Fruit fly (Drosophila melanogaster) whole organism, prepupa: ENCODE results near the gene CG10336.
A peak's percentile ranks its signal among the peaks of the same experiment; 100 is the strongest.

Experiments used
- Blimp-1 ChIP-seq: fragments of 200-800 bp; sonication (Bioruptor generic); optimal IDR thresholded peaks from 3 replicates; lab custom pipeline; 2017; ENCODE audit warnings: missing biosample characterization, missing genetic modification characterization, mild to moderate bottlenecking, moderate library complexity, missing genetic modification reagents
- CG10631 ChIP-seq: fragments of 200-800 bp; sonication (Bioruptor generic); optimal IDR thresholded peaks from 2 replicates; lab custom pipeline; 2016; ENCODE audit warnings: missing biosample characterization, missing genetic modification characterization
- CG11294 ChIP-seq: fragments of 200-800 bp; sonication (Bioruptor generic); IDR thresholded peaks from 2 replicates; pipeline ENCODE4 v1.3.6; 2022; ENCODE audit warnings: missing biosample characterization, missing genetic modification characterization
- CG11762 ChIP-seq: fragments of 200-800 bp; sonication (Bioruptor generic); optimal IDR thresholded peaks from 3 replicates; lab custom pipeline; 2016; ENCODE audit warnings: missing biosample characterization, missing genetic modification characterization; ENCODE audit not compliant: insufficient read depth
- CG15336 ChIP-seq: fragments of 200-800 bp; sonication (Bioruptor generic); IDR thresholded peaks from 2 replicates; pipeline ENCODE4 v1.3.6; 2022; ENCODE audit warnings: missing biosample characterization, missing genetic modification characterization
- CG1621 ChIP-seq: fragments of 200-800 bp; sonication (Bioruptor generic); optimal IDR thresholded peaks from 3 replicates; lab custom pipeline; 2018; ENCODE audit warnings: missing biosample characterization, mild to moderate bottlenecking, missing genetic modification characterization
- CG16779 ChIP-seq: fragments of 200-800 bp; sonication (Bioruptor generic); optimal IDR thresholded peaks from 3 replicates; lab custom pipeline; 2017; ENCODE audit warnings: missing biosample characterization, mild to moderate bottlenecking, missing genetic modification characterization
- CG3032 ChIP-seq: fragments of 200-800 bp; optimal IDR thresholded peaks from 2 replicates; lab custom pipeline; 2019; ENCODE audit warnings: missing biosample characterization, mild to moderate bottlenecking, missing genetic modification characterization, moderate library complexity
- CG31627 ChIP-seq: fragments of 200-800 bp; sonication (Bioruptor generic); optimal IDR thresholded peaks from 3 replicates; lab custom pipeline; 2016; ENCODE audit warnings: missing biosample characterization, missing genetic modification characterization
- CG32006 ChIP-seq: fragments of 200-800 bp; sonication (Bioruptor generic); optimal IDR thresholded peaks from 3 replicates; lab custom pipeline; 2017; ENCODE audit warnings: missing biosample characterization, mild to moderate bottlenecking, missing genetic modification characterization
- CG4318 ChIP-seq: fragments of 200-800 bp; sonication (Bioruptor generic); optimal IDR thresholded peaks from 3 replicates; lab custom pipeline; 2017; ENCODE audit warnings: missing biosample characterization, mild to moderate bottlenecking, missing genetic modification characterization
- CG6163 ChIP-seq: fragments of 200-800 bp; sonication (Bioruptor generic); IDR thresholded peaks from 3 replicates; pipeline ENCODE4 v1.3.6; 2022; ENCODE audit warnings: missing biosample characterization, missing genetic modification characterization
- CG6808 ChIP-seq: fragments of 200-800 bp; sonication (Bioruptor generic); optimal IDR thresholded peaks from 3 replicates; lab custom pipeline; 2017; ENCODE audit warnings: missing biosample characterization, missing genetic modification characterization, mild to moderate bottlenecking, moderate library complexity, missing genetic modification reagents
- CG6854 ChIP-seq: fragments of 200-800 bp; sonication (Bioruptor generic); optimal IDR thresholded peaks from 2 replicates; lab custom pipeline; 2017; ENCODE audit warnings: missing biosample characterization, mild to moderate bottlenecking, missing genetic modification characterization
- CG7368 ChIP-seq: fragments of 200-800 bp; sonication (Bioruptor generic); optimal IDR thresholded peaks from 3 replicates; lab custom pipeline; 2016; ENCODE audit warnings: missing biosample characterization, missing genetic modification characterization
- CG8119 ChIP-seq: fragments of 200-800 bp; sonication (Bioruptor generic); IDR thresholded peaks from 3 replicates; pipeline ENCODE4 v1.3.6; 2022; ENCODE audit warnings: missing biosample characterization, missing genetic modification characterization
- CG8319 ChIP-seq: fragments of 200-800 bp; sonication (Bioruptor generic); optimal IDR thresholded peaks from 3 replicates; lab custom pipeline; 2016; ENCODE audit warnings: missing biosample characterization, missing genetic modification characterization
- CG8632 ChIP-seq: fragments of 200-800 bp; sonication (Bioruptor generic); optimal IDR thresholded peaks from 3 replicates; lab custom pipeline; 2016; ENCODE audit warnings: missing biosample characterization, missing genetic modification characterization
- CG9139 ChIP-seq: fragments of 200-800 bp; sonication (Bioruptor generic); optimal IDR thresholded peaks from 3 replicates; lab custom pipeline; 2017; ENCODE audit warnings: missing biosample characterization, mild to moderate bottlenecking, missing genetic modification characterization
- Eip78C ChIP-seq: fragments of 200-800 bp; sonication (Bioruptor generic); peaks from one replicate; lab custom pipeline; 2016; ENCODE audit warnings: missing biosample characterization, missing genetic modification characterization
- Eip93F ChIP-seq: fragments of 200-800 bp; sonication (Bioruptor generic); optimal IDR thresholded peaks from 2 replicates; lab custom pipeline; 2016; ENCODE audit warnings: missing biosample characterization, mild to moderate bottlenecking, missing genetic modification characterization
- Ets21C ChIP-seq: fragments of 200-800 bp; sonication (Bioruptor generic); optimal IDR thresholded peaks from 3 replicates; lab custom pipeline; 2016; ENCODE audit warnings: missing biosample characterization, missing genetic modification characterization
- Hr38 ChIP-seq: sonication (Bioruptor generic); optimal IDR thresholded peaks from 2 replicates; lab custom pipeline; 2016; ENCODE audit warnings: missing biosample characterization, missing genetic modification characterization
- Hr39 ChIP-seq: fragments of 200-800 bp; sonication (Bioruptor generic); optimal IDR thresholded peaks from 2 replicates; lab custom pipeline; 2016; ENCODE audit warnings: missing biosample characterization, missing genetic modification characterization
- Hr4 ChIP-seq: fragments of 200-800 bp; sonication (Bioruptor generic); optimal IDR thresholded peaks from 3 replicates; lab custom pipeline; 2016; ENCODE audit warnings: missing biosample characterization, missing genetic modification characterization
- Lpt ChIP-seq: fragments of 200-800 bp; sonication (Bioruptor generic); optimal IDR thresholded peaks from 3 replicates; lab custom pipeline; 2016; ENCODE audit warnings: missing biosample characterization, missing genetic modification characterization
- Sox102F ChIP-seq: fragments of 200-800 bp; sonication (Bioruptor generic); optimal IDR thresholded peaks from 2 replicates; lab custom pipeline; 2016; ENCODE audit warnings: missing biosample characterization, mild to moderate bottlenecking, missing genetic modification characterization
- Sox14 ChIP-seq: fragments of 200-800 bp; sonication (Bioruptor generic); optimal IDR thresholded peaks from 3 replicates; lab custom pipeline; 2016; ENCODE audit warnings: missing biosample characterization, missing genetic modification characterization
- achi ChIP-seq: fragments of 200-800 bp; sonication (Bioruptor generic); optimal IDR thresholded peaks from 3 replicates; lab custom pipeline; 2016; ENCODE audit warnings: missing biosample characterization, missing genetic modification characterization
- acj6 ChIP-seq: fragments of 200-800 bp; sonication (Bioruptor generic); optimal IDR thresholded peaks from 3 replicates; lab custom pipeline; 2016; ENCODE audit warnings: missing biosample characterization, missing genetic modification characterization
- cyc ChIP-seq: fragments of 200-800 bp; sonication (Bioruptor generic); optimal IDR thresholded peaks from 3 replicates; lab custom pipeline; 2016; ENCODE audit warnings: missing biosample characterization, missing genetic modification characterization
- dsx ChIP-seq: fragments of 200-800 bp; optimal IDR thresholded peaks from 3 replicates; lab custom pipeline; 2019; ENCODE audit warnings: missing biosample characterization, mild to moderate bottlenecking, missing genetic modification characterization, moderate library complexity; ENCODE audit not compliant: poor library complexity, severe bottlenecking
- eg ChIP-seq: fragments of 200-800 bp; sonication (Bioruptor generic); IDR thresholded peaks from 3 replicates; pipeline ENCODE4 v1.3.6; 2022; ENCODE audit warnings: missing biosample characterization, missing genetic modification characterization
- esn ChIP-seq: fragments of 200-800 bp; sonication (Bioruptor generic); optimal IDR thresholded peaks from 2 replicates; lab custom pipeline; 2016; ENCODE audit warnings: missing biosample characterization, mild to moderate bottlenecking, missing genetic modification characterization, moderate library complexity
- fd59A ChIP-seq: fragments of 200-800 bp; sonication (Bioruptor generic); optimal IDR thresholded peaks from 2 replicates; lab custom pipeline; 2017; ENCODE audit warnings: missing biosample characterization, mild to moderate bottlenecking, missing genetic modification characterization, missing genetic modification reagents
- fd85E ChIP-seq: fragments of 200-800 bp; sonication (Bioruptor generic); optimal IDR thresholded peaks from 3 replicates; lab custom pipeline; 2016; ENCODE audit warnings: missing biosample characterization, missing genetic modification characterization
- fkh ChIP-seq: fragments of 200-800 bp; sonication (Bioruptor generic); optimal IDR thresholded peaks from 3 replicates; lab custom pipeline; 2017; ENCODE audit warnings: missing biosample characterization, mild to moderate bottlenecking, missing genetic modification characterization, moderate library complexity
- lz ChIP-seq: fragments of 200-800 bp; sonication (Bioruptor generic); optimal IDR thresholded peaks from 3 replicates; lab custom pipeline; 2016; ENCODE audit warnings: missing biosample characterization, missing genetic modification characterization
- pdm3 ChIP-seq: fragments of 200-800 bp; sonication (Bioruptor generic); optimal IDR thresholded peaks from 3 replicates; lab custom pipeline; 2016; ENCODE audit warnings: missing biosample characterization, missing genetic modification characterization
- salr ChIP-seq, 2 experiments: fragments of 200-800 bp; sonication (Bioruptor generic); optimal IDR thresholded peaks; 3 replicates each; lab custom pipeline; 2016 to 2018; ENCODE audit warnings: missing biosample characterization in 2 of 2, missing genetic modification characterization in 2 of 2, mild to moderate bottlenecking in 1 of 2
- spab ChIP-seq: fragments of 200-800 bp; sonication (Bioruptor generic); optimal IDR thresholded peaks from 2 replicates; lab custom pipeline; 2017; ENCODE audit warnings: missing biosample characterization, mild to moderate bottlenecking, missing genetic modification characterization, missing genetic modification reagents
- ss ChIP-seq, 2 experiments: fragments of 200-800 bp; sonication (Bioruptor generic); optimal IDR thresholded peaks; 2 replicates in 1 of 2; 3 replicates in 1 of 2; lab custom pipeline; 2017 to 2018; ENCODE audit warnings: mild to moderate bottlenecking in 2 of 2, missing biosample characterization in 2 of 2, missing genetic modification characterization in 2 of 2, moderate library complexity in 1 of 2
- svp ChIP-seq: fragments of 200-800 bp; sonication (Bioruptor generic); peaks from one replicate; lab custom pipeline; 2016; ENCODE audit warnings: missing biosample characterization, missing genetic modification characterization
- topi ChIP-seq: fragments of 200-800 bp; sonication (Bioruptor generic); optimal IDR thresholded peaks from 3 replicates; lab custom pipeline; 2016; ENCODE audit warnings: missing biosample characterization, missing genetic modification characterization
- vri ChIP-seq: fragments of 200-800 bp; sonication (Bioruptor generic); optimal IDR thresholded peaks from 3 replicates; lab custom pipeline; 2016; ENCODE audit warnings: missing biosample characterization, mild to moderate bottlenecking, missing genetic modification characterization

CG10336 gene

dm6 chr2L:18689376-18689775, at the start of gene CG10336:
Gene CG10336 (plus strand): TSS chr2L:18689528.
- TF ChIP-seq CG15336 (GFP tag; lab: Robert Waterston, UW), result no peak
- no peak for TF ChIP-seq CG8319 (GFP tag; lab: Kevin White, UChicago)
- peak; percentile 11 for TF ChIP-seq esn (GFP tag; lab: Kevin White, UChicago)
- TF ChIP-seq CG4318, result no peak
- TF ChIP-seq Hr4 (GFP tag; lab: Kevin White, UChicago), result no peak
- no peak for TF ChIP-seq CG6808 (GFP tag; lab: Kevin White, UChicago)
- peak; percentile 92 for TF ChIP-seq vri
- TF ChIP-seq svp (GFP tag; lab: Kevin White, UChicago), result no peak
- no peak for TF ChIP-seq CG32006 (GFP tag; lab: Kevin White, UChicago)
- no peak for TF ChIP-seq pdm3
- no peak for TF ChIP-seq lz
- TF ChIP-seq CG6854, result no peak
- no peak for TF ChIP-seq CG31627 (GFP tag; lab: Kevin White, UChicago)
- no peak for TF ChIP-seq fd85E (GFP tag; lab: Kevin White, UChicago)
- peak; percentile 97 for TF ChIP-seq Sox14 (GFP tag; lab: Kevin White, UChicago)
- no peak for TF ChIP-seq Blimp-1 (GFP tag; lab: Kevin White, UChicago)
- no peak for TF ChIP-seq Hr39 (GFP tag; lab: Kevin White, UChicago)
- TF ChIP-seq, all 60 proteins: peak for 3

dm6 chr2L:18641087-18641486, 48.2 kb upstream of the CG10336 start:
- TF ChIP-seq CG7368 (GFP tag; lab: Kevin White, UChicago), result no peak
- no peak for TF ChIP-seq CG4318
- no peak for TF ChIP-seq fd59A (GFP tag; lab: Kevin White, UChicago)
- TF ChIP-seq acj6 (GFP tag; lab: Kevin White, UChicago), result no peak
- no peak for TF ChIP-seq CG11294 (GFP tag; lab: Robert Waterston, UW)
- TF ChIP-seq Eip93F (GFP tag; lab: Kevin White, UChicago), result no peak
- TF ChIP-seq salr (GFP tag; optimal IDR thresholded peaks at IDR 0.05; lab: Kevin White, UChicago), result no peak

dm6 chr2L:18645468-18645867, 43.9 kb upstream of the CG10336 start:
- TF ChIP-seq topi (GFP tag; lab: Kevin White, UChicago) (peak; percentile 71), Hr4 (GFP tag; lab: Kevin White, UChicago) (peak; percentile 66), CG7368 (GFP tag; lab: Kevin White, UChicago) (peak; percentile 69), CG1621 (tag; lab: Kevin White, UChicago) (peak; percentile 55), CG11294 (GFP tag; lab: Robert Waterston, UW) (no peak), CG32006 (GFP tag; lab: Kevin White, UChicago) (peak; percentile 72), Hr39 (GFP tag; lab: Kevin White, UChicago) (peak; percentile 81), CG8632 (peak; percentile 59), Hr38 (GFP tag; lab: Kevin White, UChicago) (no peak), CG6808 (GFP tag; lab: Kevin White, UChicago) (peak; percentile 47), achi (GFP tag; lab: Kevin White, UChicago) (peak; percentile 64), fd59A (GFP tag; lab: Kevin White, UChicago) (peak; percentile 10), fkh (no peak), lz (peak; percentile 69), dsx (GFP tag; lab: Kevin White, UChicago) (peak; percentile 37), CG6854 (peak; percentile 16), spab (GFP tag; lab: Kevin White, UChicago) (peak; percentile 45), Sox102F (GFP tag; lab: Kevin White, UChicago) (peak; percentile 79), CG8319 (GFP tag; lab: Kevin White, UChicago) (peak; percentile 67), Blimp-1 (GFP tag; lab: Kevin White, UChicago) (peak; percentile 15), svp (GFP tag; lab: Kevin White, UChicago) (peak; percentile 88), fd85E (GFP tag; lab: Kevin White, UChicago) (no peak), salr (GFP tag; optimal IDR thresholded peaks at IDR 0.05; lab: Kevin White, UChicago) (peak in 1 of 2 experiments; percentile 64), CG16779 (tag; lab: Kevin White, UChicago) (peak; percentile 27), CG6163 (GFP tag; lab: Robert Waterston, UW) (peak; percentile 87), CG3032 (tag; lab: Kevin White, UChicago) (peak; percentile 60), CG11762 (GFP tag; lab: Kevin White, UChicago) (peak; percentile 57), CG10631 (GFP tag; lab: Kevin White, UChicago) (peak; percentile 64), Eip78C (GFP tag; lab: Kevin White, UChicago) (peak; percentile 92), Ets21C (GFP tag; lab: Kevin White, UChicago) (peak; percentile 56), Lpt (GFP tag; lab: Kevin White, UChicago) (peak; percentile 48), eg (GFP tag; lab: Robert Waterston, UW) (peak; percentile 56; the same call in 1 of the 3 replicates), cyc (GFP tag; lab: Kevin White, UChicago) (peak; percentile 72), CG8119 (GFP tag; lab: Robert Waterston, UW) (peak; percentile 66; the same call in 2 of the 3 replicates), ss (GFP tag; optimal IDR thresholded peaks at IDR 0.05; lab: Kevin White, UChicago) (peak in 1 of 2 experiments; percentile 17), esn (GFP tag; lab: Kevin White, UChicago) (peak; percentile 83), CG9139 (GFP tag; lab: Kevin White, UChicago) (no peak)
